Fruit fly (Drosophila melanogaster): Measurements from ENCODE around the gene Cad86C.

The Cad86C gene

dm6 chr3R:10884031-10884677 is 57.3 kb downstream of the Cad86C start (continued):
- TF ChIP-seq Fer1 (GFP tag; optimal IDR thresholded peaks at IDR 0.05), result peak; percentile 82
- peak; percentile 90 for TF ChIP-seq dysf (GFP tag; IDR thresholded peaks at IDR 0.05)
- no peak for TF ChIP-seq Hey (tag; optimal IDR thresholded peaks at IDR 0.05)
- TF ChIP-seq knrl (GFP tag; IDR thresholded peaks at IDR 0.05; ENCODE audit: partially characterized antibody), result 0 out of 3 replicates have a peak, but pooled peaks have one; percentile 27
- TF ChIP-seq CG13296 (GFP tag; optimal IDR thresholded peaks at IDR 0.05), result peak; percentile 87
- TF ChIP-seq CG6654 (GFP tag; optimal IDR thresholded peaks at IDR 0.05), result no peak
- TF ChIP-seq CG4707 (GFP tag; optimal IDR thresholded peaks at IDR 0.05), result no peak
- TF ChIP-seq Nf-YB (GFP tag; optimal IDR thresholded peaks at IDR 0.05), result peak; percentile 26
- TF ChIP-seq ro (GFP tag; IDR thresholded peaks at IDR 0.05), result peak; percentile 40
- peak; percentile 60 for TF ChIP-seq CG12104 (GFP tag; optimal IDR thresholded peaks at IDR 0.05)
- TF ChIP-seq Ets65A (GFP tag), result peak; percentile 23
- TF ChIP-seq CG12155 (GFP tag; optimal IDR thresholded peaks at IDR 0.05), result peak; percentile 21
- peak; percentile 94 for TF ChIP-seq CG32532 (GFP tag; IDR thresholded peaks at IDR 0.05)
- TF ChIP-seq Neu2 (GFP tag; optimal IDR thresholded peaks at IDR 0.05; ENCODE audit: borderline replicate concordance), result no peak
- peak; percentile 84 for TF ChIP-seq CG11695 (GFP tag; IDR thresholded peaks at IDR 0.05)
- TF ChIP-seq CG1647 (GFP tag; optimal IDR thresholded peaks at IDR 0.05), result peak; percentile 23
- TF ChIP-seq CG2120 (GFP tag; optimal IDR thresholded peaks at IDR 0.05), result peak; percentile 75
- no peak for TF ChIP-seq z (GFP tag; IDR thresholded peaks at IDR 0.05)
- TF ChIP-seq crol (GFP tag; IDR thresholded peaks at IDR 0.05), result no peak
- TF ChIP-seq row (GFP tag; IDR thresholded peaks at IDR 0.05), result peak; percentile 85
- TF ChIP-seq Lpt (GFP tag; optimal IDR thresholded peaks at IDR 0.05), result no peak
- TF ChIP-seq unpg (GFP tag; optimal IDR thresholded peaks at IDR 0.05), result peak; percentile 77
- TF ChIP-seq corto (GFP tag; optimal IDR thresholded peaks at IDR 0.05), result no peak
- peak in 1 of 2 experiments; percentile 21 for TF ChIP-seq Hr78 (GFP tag; optimal IDR thresholded peaks at IDR 0.05)
- TF ChIP-seq btn (GFP tag; optimal IDR thresholded peaks at IDR 0.05), result no peak
- peak; percentile 83 for TF ChIP-seq HHEX (GFP tag; optimal IDR thresholded peaks at IDR 0.05)
- TF ChIP-seq CG11398 (GFP tag; optimal IDR thresholded peaks at IDR 0.05), result no peak
- peak; percentile 31 to 48 for TF ChIP-seq Pdp1 (GFP tag; optimal IDR thresholded peaks at IDR 0.05)
- TF ChIP-seq CG15269 (tag; optimal IDR thresholded peaks at IDR 0.05), result peak; percentile 80
- no peak for TF ChIP-seq trem (tag; optimal IDR thresholded peaks at IDR 0.05)
- peak; percentile 82 for TF ChIP-seq abd-A (tag; optimal IDR thresholded peaks at IDR 0.05)
- TF ChIP-seq inv (GFP tag; IDR thresholded peaks at IDR 0.05; ENCODE audit: partially characterized antibody), result no peak
- TF ChIP-seq CG15073 (GFP tag; optimal IDR thresholded peaks at IDR 0.05), result no peak
- TF ChIP-seq CG9727 (GFP tag; optimal IDR thresholded peaks at IDR 0.05), result peak; percentile 77
- no peak for TF ChIP-seq CG8290 (GFP tag; optimal IDR thresholded peaks at IDR 0.05)
- peak in 1 of 2 experiments; percentile 71 for TF ChIP-seq CG8290 (tag; optimal IDR thresholded peaks at IDR 0.05)
- TF ChIP-seq nerfin-2 (GFP tag; IDR thresholded peaks at IDR 0.05; ENCODE audit: partially characterized antibody), result no peak
- TF ChIP-seq CG13775 (GFP tag; optimal IDR thresholded peaks at IDR 0.05), result peak; percentile 11
- no peak for TF ChIP-seq CG15479 (GFP tag; optimal IDR thresholded peaks at IDR 0.05)
- TF ChIP-seq Med (GFP tag), result peak; percentile 88
- no peak for TF ChIP-seq ato (GFP tag; IDR thresholded peaks at IDR 0.05; ENCODE audit: partially characterized antibody)
- TF ChIP-seq h (optimal IDR thresholded peaks at IDR 0.05), result no peak
- peak; percentile 16 for TF ChIP-seq CG17568 (GFP tag; optimal IDR thresholded peaks at IDR 0.05)
- peak; percentile 70 for TF ChIP-seq CG11696 (GFP tag; IDR thresholded peaks at IDR 0.05)
- no peak for TF ChIP-seq CG4282 (GFP tag; optimal IDR thresholded peaks at IDR 0.05)
- TF ChIP-seq slbo (GFP tag; IDR thresholded peaks at IDR 0.05), result peak; percentile 81
- TF ChIP-seq Asciz (GFP tag; optimal IDR thresholded peaks at IDR 0.05), result peak; percentile 82
- peak; percentile 76 for TF ChIP-seq Atf6 (GFP tag; IDR thresholded peaks at IDR 0.05)
- peak; percentile 71 for TF ChIP-seq Vsx1 (GFP tag; optimal IDR thresholded peaks at IDR 0.05)
- no peak for TF ChIP-seq fru (optimal IDR thresholded peaks at IDR 0.05)
